Worm (Caenorhabditis elegans): ENCODE measurements around the gene act-4.

The act-4 gene

DNA sequence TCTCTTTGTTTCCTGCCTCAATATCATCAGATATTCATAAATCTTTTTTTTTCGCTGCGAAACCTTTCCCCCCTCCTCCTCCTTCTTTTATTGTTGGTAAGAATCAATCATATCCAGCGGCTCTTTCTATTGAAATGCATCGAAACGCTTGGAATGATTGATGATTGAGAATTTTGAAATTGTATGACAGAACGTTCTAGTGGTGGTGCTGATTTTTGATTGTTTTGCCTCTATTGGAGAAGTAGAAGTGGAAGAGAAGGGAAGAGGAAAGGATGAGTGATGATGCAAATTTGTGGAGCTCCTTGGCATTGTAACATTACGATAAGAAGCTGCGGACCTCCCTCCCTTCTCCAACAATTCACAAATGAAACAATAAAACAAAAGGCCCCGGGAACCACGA is 5.2 kb downstream of the act-4 start:
- TF ChIP-seq ceh-13 (GFP tag; optimal IDR thresholded peaks at IDR 0.05) = no peak
- no peak for TF ChIP-seq sea-1 (GFP tag; conservative IDR thresholded peaks at IDR 0.05)
- TF ChIP-seq scrt-1 (GFP tag; IDR thresholded peaks at IDR 0.05) = no peak
- no peak for TF ChIP-seq hmg-4 (GFP tag; optimal IDR thresholded peaks at IDR 0.05)
- TF ChIP-seq tbx-11 (GFP tag; IDR thresholded peaks at IDR 0.05) = no peak
- no peak for TF ChIP-seq tbx-37 (GFP tag; conservative IDR thresholded peaks at IDR 0.05)
- TF ChIP-seq pes-1 (GFP tag; IDR thresholded peaks at IDR 0.05) = no peak
- TF ChIP-seq ceh-36 (tag; optimal IDR thresholded peaks at IDR 0.05) = no peak
- TF ChIP-seq F13C5.2 (tag; optimal IDR thresholded peaks at IDR 0.05) = no peak
- no peak for TF ChIP-seq hnd-1 (tag; optimal IDR thresholded peaks at IDR 0.05)
- TF ChIP-seq B0310.2 (tag; optimal IDR thresholded peaks at IDR 0.05) = no peak
- no peak for TF ChIP-seq flt-1 (GFP tag; IDR thresholded peaks at IDR 0.05)
- TF ChIP-seq aly-1 (tag; optimal IDR thresholded peaks at IDR 0.05) = no peak
- TF ChIP-seq ama-1 (optimal IDR thresholded peaks at IDR 0.05) = no peak
- TF ChIP-seq ets-7 (tag; optimal IDR thresholded peaks at IDR 0.05) = no peak

DNA sequence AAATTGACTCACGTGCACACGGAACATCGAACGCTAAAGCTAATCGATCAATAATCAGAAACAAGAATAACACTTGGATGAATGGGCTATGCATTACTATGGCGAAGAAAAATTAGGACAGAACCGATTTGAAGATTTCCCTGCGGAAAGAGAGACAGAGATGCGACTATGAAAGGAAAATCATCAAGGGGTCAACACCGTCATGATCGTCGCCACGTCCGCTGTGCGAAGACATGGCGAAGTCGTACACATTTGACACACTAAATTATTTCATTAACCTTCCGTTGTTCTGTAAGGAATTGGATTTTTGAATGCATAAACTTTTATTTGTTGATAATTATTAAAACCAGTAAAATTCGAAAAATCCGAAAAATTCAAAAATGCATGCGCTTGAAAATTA is 8.8 kb downstream of the act-4 start, which contains the start of gene M03F4.6:
Gene M03F4.6 (minus strand): TSS at position 101 of the 400 bp plus-strand sequence.
- TF ChIP-seq sea-1 (GFP tag; conservative IDR thresholded peaks at IDR 0.05) (0 out of 2 replicates have a peak, but pooled peaks have one; percentile 68), ama-1 (optimal IDR thresholded peaks at IDR 0.05) (peak; percentile 39), scrt-1 (GFP tag; IDR thresholded peaks at IDR 0.05) (no peak)

DNA sequence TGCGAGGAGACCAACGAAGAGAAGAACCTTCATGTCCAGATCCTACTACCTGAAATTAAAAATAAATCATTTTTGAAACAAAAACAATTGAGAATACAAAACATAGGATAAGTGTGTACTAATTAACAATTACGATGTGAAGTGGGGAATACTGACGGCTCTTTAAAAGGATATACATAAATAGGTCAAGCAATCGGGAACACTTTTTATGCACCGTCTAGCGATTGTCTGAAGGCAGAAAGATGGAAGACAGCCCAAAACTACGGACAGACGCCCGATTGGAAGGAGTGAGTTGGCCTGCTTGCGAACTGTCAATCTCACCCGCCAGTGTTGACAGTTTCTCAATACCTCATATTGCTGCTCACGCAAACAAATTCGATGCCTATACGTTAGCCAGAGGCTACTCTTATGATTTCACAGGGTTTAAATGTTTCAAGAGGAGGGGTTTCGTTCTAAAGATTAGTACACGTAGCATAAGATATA is 10.5 kb downstream of the act-4 start, which contains the start of gene calu-1:
Gene calu-1 (minus strand): TSS at position 51 of the 483 bp plus-strand sequence.
- TF ChIP-seq B0310.2 (tag; optimal IDR thresholded peaks at IDR 0.05) (no peak), ama-1 (optimal IDR thresholded peaks at IDR 0.05) (no peak), hmg-4 (GFP tag; optimal IDR thresholded peaks at IDR 0.05) (no peak), tbx-37 (GFP tag; conservative IDR thresholded peaks at IDR 0.05) (no peak), F13C5.2 (tag; optimal IDR thresholded peaks at IDR 0.05) (no peak), ets-7 (tag; optimal IDR thresholded peaks at IDR 0.05) (no peak), hmbx-1 (tag; optimal IDR thresholded peaks at IDR 0.05) (no peak), pes-1 (GFP tag; IDR thresholded peaks at IDR 0.05) (no peak)

DNA sequence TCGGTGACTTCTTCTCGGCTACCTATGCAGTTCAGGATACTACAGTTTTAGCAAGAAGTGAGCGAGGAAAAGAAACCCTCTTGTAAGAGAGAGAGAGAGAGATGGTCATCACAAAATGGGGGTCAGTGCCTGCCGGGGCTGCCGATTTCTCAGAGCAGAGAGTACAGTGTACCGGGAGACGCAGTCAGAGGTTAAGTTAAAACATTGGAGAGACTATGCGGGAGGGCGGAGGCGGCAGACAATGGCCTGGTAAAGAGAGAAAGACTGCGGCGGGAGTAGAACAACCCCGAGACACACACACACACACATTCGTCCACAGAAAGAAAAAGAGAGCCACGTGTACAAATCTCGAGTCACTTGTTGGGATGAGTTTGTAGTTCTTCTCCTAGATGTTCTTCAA is 11.0 kb downstream of the act-4 start:
- no peak for TF ChIP-seq B0310.2 (tag; optimal IDR thresholded peaks at IDR 0.05)
- no peak for TF ChIP-seq sea-1 (GFP tag; conservative IDR thresholded peaks at IDR 0.05)
- no peak for TF ChIP-seq ceh-13 (GFP tag; optimal IDR thresholded peaks at IDR 0.05)
- no peak for TF ChIP-seq ama-1 (optimal IDR thresholded peaks at IDR 0.05)
- TF ChIP-seq scrt-1 (GFP tag; IDR thresholded peaks at IDR 0.05) = no peak
- no peak for TF ChIP-seq tbx-11 (GFP tag; IDR thresholded peaks at IDR 0.05)
- no peak for TF ChIP-seq pes-1 (GFP tag; IDR thresholded peaks at IDR 0.05)
- no peak for TF ChIP-seq ets-7 (tag; optimal IDR thresholded peaks at IDR 0.05)
- no peak for TF ChIP-seq F13C5.2 (tag; optimal IDR thresholded peaks at IDR 0.05)
- no peak for TF ChIP-seq hmbx-1 (tag; optimal IDR thresholded peaks at IDR 0.05)
- TF ChIP-seq ceh-36 (tag; optimal IDR thresholded peaks at IDR 0.05) = no peak
- no peak for TF ChIP-seq hnd-1 (tag; optimal IDR thresholded peaks at IDR 0.05)
- no peak for TF ChIP-seq tra-4 (tag; optimal IDR thresholded peaks at IDR 0.05)
- TF ChIP-seq hmg-4 (GFP tag; optimal IDR thresholded peaks at IDR 0.05) = peak; percentile 69
- TF ChIP-seq flt-1 (GFP tag; IDR thresholded peaks at IDR 0.05) = no peak
- TF ChIP-seq tbx-37 (GFP tag; conservative IDR thresholded peaks at IDR 0.05) = peak; percentile 46
- peak; percentile 78 for TF ChIP-seq aly-1 (tag; optimal IDR thresholded peaks at IDR 0.05)

DNA sequence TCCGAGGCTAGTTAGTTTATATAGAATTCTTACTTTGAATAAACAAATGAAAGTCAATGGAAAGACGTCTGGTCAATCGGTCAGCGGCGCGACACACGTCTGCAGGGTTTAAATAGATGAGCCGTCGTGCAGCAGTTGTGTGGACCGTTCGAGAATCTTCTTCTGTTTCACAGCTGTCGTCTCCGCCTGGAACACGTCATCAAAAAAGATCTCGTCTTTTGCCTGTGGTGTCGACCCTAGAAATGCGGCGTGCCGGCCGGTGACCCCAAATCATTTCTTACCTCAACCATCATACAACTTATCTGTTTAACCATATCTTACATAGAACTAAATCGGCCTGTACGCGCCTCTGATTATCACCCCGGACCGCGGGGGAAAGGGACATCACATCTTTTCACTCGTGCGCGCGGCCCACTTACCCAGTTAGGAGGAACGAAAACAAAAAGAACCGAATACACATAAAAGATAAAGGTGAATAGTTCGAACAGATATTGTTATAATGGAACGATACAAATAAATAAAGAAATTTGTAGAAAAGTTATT is 11.7 kb downstream of the act-4 start:
- TF ChIP-seq hmg-4 (GFP tag; optimal IDR thresholded peaks at IDR 0.05) = no peak
- no peak for TF ChIP-seq tbx-37 (GFP tag; conservative IDR thresholded peaks at IDR 0.05)
- TF ChIP-seq ets-7 (tag; optimal IDR thresholded peaks at IDR 0.05) = no peak
- TF ChIP-seq aly-1 (tag; optimal IDR thresholded peaks at IDR 0.05) = no peak
- no peak for TF ChIP-seq hmbx-1 (tag; optimal IDR thresholded peaks at IDR 0.05)
- TF ChIP-seq sea-1 (GFP tag; conservative IDR thresholded peaks at IDR 0.05) = no peak
- TF ChIP-seq pes-1 (GFP tag; IDR thresholded peaks at IDR 0.05) = no peak
- no peak for TF ChIP-seq ama-1 (optimal IDR thresholded peaks at IDR 0.05)
- TF ChIP-seq hnd-1 (tag; optimal IDR thresholded peaks at IDR 0.05) = no peak

DNA sequence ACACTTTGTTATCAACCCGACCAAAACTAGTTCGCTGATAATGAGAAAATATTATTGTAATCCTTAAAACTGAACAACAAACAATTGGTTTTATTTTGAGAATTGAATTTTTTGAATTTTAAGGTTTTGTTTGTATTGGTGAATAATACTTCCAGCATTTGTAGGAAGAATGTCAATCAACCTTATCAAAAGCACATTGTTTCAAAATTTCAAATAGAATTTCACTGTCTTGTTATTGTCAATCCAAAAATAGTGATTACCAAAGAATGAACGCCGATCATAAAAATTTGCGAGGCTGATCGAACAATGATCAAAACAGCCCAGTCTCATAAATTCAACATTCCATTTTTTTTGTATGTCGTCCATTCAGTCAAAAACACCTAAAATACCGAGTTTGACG is 14.1 kb downstream of the act-4 start:
- TF ChIP-seq ets-7 (tag; optimal IDR thresholded peaks at IDR 0.05) = no peak
- no peak for TF ChIP-seq tra-4 (tag; optimal IDR thresholded peaks at IDR 0.05)
- no peak for TF ChIP-seq ceh-13 (GFP tag; optimal IDR thresholded peaks at IDR 0.05)
- TF ChIP-seq pes-1 (GFP tag; IDR thresholded peaks at IDR 0.05) = no peak
- no peak for TF ChIP-seq hmbx-1 (tag; optimal IDR thresholded peaks at IDR 0.05)
- no peak for TF ChIP-seq scrt-1 (GFP tag; IDR thresholded peaks at IDR 0.05)
- no peak for TF ChIP-seq sea-1 (GFP tag; conservative IDR thresholded peaks at IDR 0.05)
- no peak for TF ChIP-seq ama-1 (optimal IDR thresholded peaks at IDR 0.05)
- TF ChIP-seq flt-1 (GFP tag; IDR thresholded peaks at IDR 0.05) = no peak
- no peak for TF ChIP-seq F13C5.2 (tag; optimal IDR thresholded peaks at IDR 0.05)
- no peak for TF ChIP-seq B0310.2 (tag; optimal IDR thresholded peaks at IDR 0.05)
- TF ChIP-seq aly-1 (tag; optimal IDR thresholded peaks at IDR 0.05) = no peak
- TF ChIP-seq ceh-36 (tag; optimal IDR thresholded peaks at IDR 0.05) = no peak
- no peak for TF ChIP-seq tbx-37 (GFP tag; conservative IDR thresholded peaks at IDR 0.05)
- no peak for TF ChIP-seq hmg-4 (GFP tag; optimal IDR thresholded peaks at IDR 0.05)

DNA sequence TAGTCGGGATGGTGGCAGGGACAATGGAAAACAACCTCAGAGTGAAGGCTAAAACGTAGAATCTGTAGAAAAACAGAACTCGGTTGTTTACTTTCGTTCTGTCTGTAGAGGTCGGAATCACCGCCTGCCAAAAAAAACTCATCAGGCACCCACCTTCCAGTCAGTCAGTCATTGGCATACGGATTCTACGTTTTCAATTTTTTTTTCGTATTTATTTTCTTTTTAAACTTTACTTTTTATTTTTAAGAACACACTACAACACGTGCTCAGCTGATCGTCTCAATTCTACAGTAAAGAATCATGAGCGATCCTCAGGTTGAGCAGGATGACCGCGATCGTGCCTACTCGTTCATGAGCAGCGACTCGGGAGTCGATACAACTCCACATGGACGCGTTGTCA is 16.1 kb downstream of the act-4 start, which contains the start of gene lfi-1:
Gene lfi-1 (plus strand): TSS at position 301 of the 400 bp plus-strand sequence.
- TF ChIP-seq hnd-1 (tag; optimal IDR thresholded peaks at IDR 0.05) = no peak
- TF ChIP-seq sea-1 (GFP tag; conservative IDR thresholded peaks at IDR 0.05) = no peak
- TF ChIP-seq ceh-36 (tag; optimal IDR thresholded peaks at IDR 0.05) = no peak
- TF ChIP-seq hmbx-1 (tag; optimal IDR thresholded peaks at IDR 0.05) = no peak
- no peak for TF ChIP-seq hmg-4 (GFP tag; optimal IDR thresholded peaks at IDR 0.05)
- no peak for TF ChIP-seq ceh-13 (GFP tag; optimal IDR thresholded peaks at IDR 0.05)
- no peak for TF ChIP-seq flt-1 (GFP tag; IDR thresholded peaks at IDR 0.05)
